Fruit fly (Drosophila melanogaster) whole organism, embryonic: ENCODE measurements around the gene Asator.

Experiments
- Adf1 ChIP-seq: fragments of 200-800 bp; sonication (Bioruptor generic); IDR thresholded peaks from 2 replicates; pipeline ENCODE4 v1.3.6; 2022; ENCODE audit warnings: missing biosample characterization, missing genetic modification characterization
- Atf6 ChIP-seq: fragments of 200-800 bp; sonication (Bioruptor generic); IDR thresholded peaks from 2 replicates; pipeline ENCODE4 v1.3.6; 2022; ENCODE audit warnings: missing biosample characterization, missing genetic modification characterization
- Awh ChIP-seq: fragments of 200-800 bp; sonication (Bioruptor generic); IDR thresholded peaks from 2 replicates; pipeline ENCODE4, ENCODE4 v1.3.6; 2022; ENCODE audit warnings: missing biosample characterization, missing genetic modification characterization
- C15 ChIP-seq: fragments of 200-800 bp; sonication (Bioruptor generic); IDR thresholded peaks from 3 replicates; pipeline ENCODE4 v1.3.6; 2022; ENCODE audit warnings: missing biosample characterization, missing genetic modification characterization
- CG11723 ChIP-seq: fragments of 200-800 bp; sonication (Bioruptor generic); optimal IDR thresholded peaks from 2 replicates; lab custom pipeline; 2017; ENCODE audit warnings: missing biosample characterization, mild to moderate bottlenecking, missing genetic modification characterization
- CG12219 ChIP-seq: fragments of 200-800 bp; sonication (Bioruptor generic); optimal IDR thresholded peaks from 3 replicates; lab custom pipeline; 2018; ENCODE audit warnings: missing biosample characterization, mild to moderate bottlenecking, missing genetic modification characterization
- CG12236 ChIP-seq: fragments of 200-800 bp; sonication (Bioruptor generic); optimal IDR thresholded peaks from 2 replicates; lab custom pipeline; 2016; ENCODE audit warnings: missing biosample characterization, missing genetic modification characterization
- CG12769 ChIP-seq: fragments of 200-800 bp; sonication (Bioruptor generic); optimal IDR thresholded peaks from 2 replicates; lab custom pipeline; 2019; ENCODE audit warnings: missing biosample characterization, mild to moderate bottlenecking, missing genetic modification characterization, moderate library complexity
- CG13287 ChIP-seq: fragments of 200-800 bp; sonication (Bioruptor generic); IDR thresholded peaks from 2 replicates; pipeline ENCODE4 v1.3.6; 2022; ENCODE audit warnings: missing biosample characterization, missing genetic modification characterization; ENCODE audit not compliant: partially characterized antibody
- CG13296 ChIP-seq: fragments of 200-800 bp; sonication (Bioruptor generic); optimal IDR thresholded peaks from 3 replicates; lab custom pipeline; 2018; ENCODE audit warnings: missing biosample characterization, mild to moderate bottlenecking, missing genetic modification characterization
- CG14441 ChIP-seq: fragments of 200-800 bp; sonication (Bioruptor generic); IDR thresholded peaks from 2 replicates; pipeline ENCODE4 v1.3.6; 2022; ENCODE audit warnings: missing biosample characterization, missing genetic modification characterization
- CG14965 ChIP-seq: fragments of 200-800 bp; sonication (Bioruptor generic); optimal IDR thresholded peaks from 2 replicates; lab custom pipeline; 2016; ENCODE audit warnings: missing biosample characterization, missing genetic modification characterization, borderline replicate concordance
- CG30403 ChIP-seq: fragments of 200-800 bp; sonication (Bioruptor generic); optimal IDR thresholded peaks from 3 replicates; lab custom pipeline; 2016; ENCODE audit warnings: missing biosample characterization, missing genetic modification characterization
- CG31365 ChIP-seq: fragments of 200-800 bp; sonication (Bioruptor generic); optimal IDR thresholded peaks from 2 replicates; lab custom pipeline; 2018; ENCODE audit warnings: missing biosample characterization, mild to moderate bottlenecking, missing genetic modification characterization
- CG3163 ChIP-seq: fragments of 200-800 bp; sonication (Bioruptor generic); optimal IDR thresholded peaks from 3 replicates; lab custom pipeline; 2016; ENCODE audit warnings: missing biosample characterization, missing genetic modification characterization
- CG3847 ChIP-seq: fragments of 200-800 bp; sonication (Bioruptor generic); IDR thresholded peaks from 2 replicates; pipeline ENCODE4 v1.3.6; 2022; ENCODE audit warnings: missing biosample characterization, missing genetic modification characterization
- CG4820 ChIP-seq: fragments of 200-800 bp; sonication (Bioruptor generic); optimal IDR thresholded peaks from 3 replicates; lab custom pipeline; 2016; ENCODE audit warnings: missing biosample characterization, missing genetic modification characterization
- CG6654 ChIP-seq: fragments of 200-800 bp; sonication (Bioruptor generic); optimal IDR thresholded peaks from 2 replicates; lab custom pipeline; 2017; ENCODE audit warnings: missing biosample characterization, mild to moderate bottlenecking, missing genetic modification characterization
- CG6854 ChIP-seq: fragments of 200-800 bp; sonication (Bioruptor generic); optimal IDR thresholded peaks from 3 replicates; lab custom pipeline; 2017; ENCODE audit warnings: missing biosample characterization, mild to moderate bottlenecking, missing genetic modification characterization
- CG7372 ChIP-seq: fragments of 200-800 bp; sonication (Bioruptor generic); IDR thresholded peaks from 2 replicates; pipeline ENCODE4 v1.3.6; 2022; ENCODE audit warnings: missing biosample characterization, missing genetic modification characterization
- CG8290 ChIP-seq, 3 experiments: fragments of 200-800 bp; sonication (Bioruptor generic); optimal IDR thresholded peaks; 2 replicates each; lab custom pipeline; 2016 to 2019; ENCODE audit warnings: missing biosample characterization in 3 of 3, missing genetic modification characterization in 3 of 3, mild to moderate bottlenecking in 2 of 3, moderate library complexity in 1 of 3
- CG9437 ChIP-seq: fragments of 200-800 bp; sonication (Bioruptor generic); optimal IDR thresholded peaks from 2 replicates; lab custom pipeline; 2018; ENCODE audit warnings: missing biosample characterization, mild to moderate bottlenecking, missing genetic modification characterization
- CG9932 ChIP-seq: fragments of 200-800 bp; sonication (Bioruptor generic); IDR thresholded peaks from 2 replicates; pipeline ENCODE4 v1.3.6; 2022; ENCODE audit warnings: missing biosample characterization, missing genetic modification characterization
- CHES-1-like ChIP-seq: fragments of 200-800 bp; sonication (Bioruptor generic); optimal IDR thresholded peaks from 2 replicates; lab custom pipeline; 2016; ENCODE audit warnings: missing biosample characterization, missing genetic modification characterization
- CTCF ChIP-seq: fragments of 200-800 bp; sonication (Bioruptor generic); optimal IDR thresholded peaks from 2 replicates; lab custom pipeline; 2017; ENCODE audit warnings: missing biosample characterization, mild to moderate bottlenecking, missing genetic modification characterization, moderate library complexity
- D19B ChIP-seq: fragments of 200-800 bp; sonication (Bioruptor generic); optimal IDR thresholded peaks from 2 replicates; lab custom pipeline; 2017; ENCODE audit warnings: missing biosample characterization, mild to moderate bottlenecking, missing genetic modification characterization
- Dbx ChIP-seq: fragments of 200-800 bp; sonication (Bioruptor generic); IDR thresholded peaks from 3 replicates; pipeline ENCODE4 v1.3.6; 2022; ENCODE audit warnings: missing biosample characterization, missing genetic modification characterization
- Dfd ChIP-seq, 2 experiments: fragments of >200 bp; optimal IDR thresholded peaks; 2 replicates each; lab custom pipeline; 2017; ENCODE audit warnings: missing biosample characterization in 2 of 2, missing genetic modification characterization in 2 of 2
- E2f2 ChIP-seq: fragments of 200-800 bp; sonication (Bioruptor generic); IDR thresholded peaks from 2 replicates; pipeline ENCODE4 v1.3.6; 2022; ENCODE audit warnings: missing biosample characterization, missing genetic modification characterization
- Gsc ChIP-seq: fragments of 200-800 bp; sonication (Bioruptor generic); IDR thresholded peaks from 2 replicates; pipeline ENCODE4 v1.3.6; 2022; ENCODE audit warnings: missing biosample characterization, missing genetic modification characterization
- HHEX ChIP-seq: fragments of 200-800 bp; sonication (Bioruptor generic); optimal IDR thresholded peaks from 3 replicates; lab custom pipeline; 2017; ENCODE audit warnings: missing biosample characterization, mild to moderate bottlenecking, missing genetic modification characterization, missing genetic modification reagents
- Hmr ChIP-seq: fragments of 200-800 bp; sonication (Bioruptor generic); optimal IDR thresholded peaks from 3 replicates; lab custom pipeline; 2017; ENCODE audit warnings: mild to moderate bottlenecking, missing biosample characterization, missing genetic modification reagents, missing genetic modification characterization
- Hr39 ChIP-seq: fragments of >200 bp; optimal IDR thresholded peaks from 2 replicates; lab custom pipeline; 2017
- Nf-YC ChIP-seq: fragments of 200-800 bp; optimal IDR thresholded peaks from 3 replicates; lab custom pipeline; 2019; ENCODE audit warnings: missing biosample characterization, mild to moderate bottlenecking, missing genetic modification characterization, moderate library complexity
- Rfx ChIP-seq: fragments of 200-800 bp; sonication (Bioruptor generic); IDR thresholded peaks from 2 replicates; pipeline ENCODE4 v1.3.6; 2022; ENCODE audit warnings: missing biosample characterization, missing genetic modification characterization
- YL-1 ChIP-seq: fragments of 200-800 bp; sonication (Bioruptor generic); optimal IDR thresholded peaks from 3 replicates; lab custom pipeline; 2017; ENCODE audit warnings: missing biosample characterization, mild to moderate bottlenecking, missing genetic modification characterization
- abd-A ChIP-seq: fragments of 200-800 bp; sonication (Bioruptor generic); optimal IDR thresholded peaks from 3 replicates; lab custom pipeline; 2019; ENCODE audit warnings: missing biosample characterization, mild to moderate bottlenecking, missing genetic modification characterization, moderate library complexity
- bowl ChIP-seq: fragments of 200-800 bp; sonication (Bioruptor generic); IDR thresholded peaks from 2 replicates; pipeline ENCODE4 v1.3.6; 2022; ENCODE audit warnings: missing biosample characterization, missing genetic modification characterization
- chn ChIP-seq: fragments of 200-800 bp; sonication (Bioruptor generic); optimal IDR thresholded peaks from 2 replicates; lab custom pipeline; 2016; ENCODE audit warnings: missing biosample characterization, missing genetic modification characterization
- ci ChIP-seq: fragments of 200-800 bp; sonication (Bioruptor generic); IDR thresholded peaks from 3 replicates; pipeline ENCODE4 v1.3.6; 2022; ENCODE audit warnings: missing biosample characterization, missing genetic modification characterization
- danr ChIP-seq: fragments of 200-800 bp; sonication (Bioruptor generic); IDR thresholded peaks from 2 replicates; pipeline ENCODE4 v1.3.6; 2022; ENCODE audit warnings: missing biosample characterization, missing genetic modification characterization
- dati ChIP-seq: fragments of 200-800 bp; sonication (Bioruptor generic); IDR thresholded peaks from 2 replicates; pipeline ENCODE4 v1.3.6; 2022; ENCODE audit warnings: missing biosample characterization, missing genetic modification characterization
- jumu ChIP-seq: fragments of 200-800 bp; sonication (Bioruptor generic); optimal IDR thresholded peaks from 3 replicates; lab custom pipeline; 2016; ENCODE audit warnings: missing biosample characterization, missing genetic modification characterization
- lbe ChIP-seq: fragments of 200-800 bp; sonication (Bioruptor generic); optimal IDR thresholded peaks from 2 replicates; lab custom pipeline; 2016; ENCODE audit warnings: missing biosample characterization, mild to moderate bottlenecking, missing genetic modification characterization
- p53 ChIP-seq: fragments of 200-800 bp; sonication (Bioruptor generic); optimal IDR thresholded peaks from 2 replicates; lab custom pipeline; 2016; ENCODE audit warnings: missing biosample characterization, missing genetic modification characterization
- pfk ChIP-seq: fragments of 200-800 bp; sonication (Bioruptor generic); optimal IDR thresholded peaks from 2 replicates; lab custom pipeline; 2018; ENCODE audit warnings: missing biosample characterization, mild to moderate bottlenecking, missing genetic modification characterization, moderate library complexity
- pzg ChIP-seq: fragments of 200-800 bp; sonication (Bioruptor generic); optimal IDR thresholded peaks from 3 replicates; lab custom pipeline; 2018; ENCODE audit warnings: missing biosample characterization, mild to moderate bottlenecking, missing genetic modification characterization, moderate library complexity
- shn ChIP-seq: fragments of 200-800 bp; sonication (Bioruptor generic); optimal IDR thresholded peaks from 3 replicates; lab custom pipeline; 2016; ENCODE audit warnings: missing biosample characterization, missing genetic modification characterization
- slou ChIP-seq: fragments of 200-800 bp; sonication (Bioruptor generic); optimal IDR thresholded peaks from 3 replicates; lab custom pipeline; 2016; ENCODE audit warnings: missing biosample characterization, missing genetic modification characterization
- tgo ChIP-seq: fragments of 200-800 bp; sonication (Bioruptor generic); IDR thresholded peaks from 3 replicates; pipeline ENCODE4 v1.3.6; 2022; ENCODE audit warnings: missing biosample characterization, missing genetic modification characterization
- yki ChIP-seq: fragments of >200 bp; optimal IDR thresholded peaks from 3 replicates; lab custom pipeline; 2018
- z ChIP-seq: fragments of 200-800 bp; sonication (Bioruptor generic); IDR thresholded peaks from 3 replicates; pipeline ENCODE4 v1.3.6; 2022; ENCODE audit warnings: missing biosample characterization, missing genetic modification characterization
- zen ChIP-seq: fragments of 200-800 bp; sonication (Bioruptor generic); optimal IDR thresholded peaks from 3 replicates; lab custom pipeline; 2018; ENCODE audit warnings: missing biosample characterization, mild to moderate bottlenecking, missing genetic modification characterization, moderate library complexity

The Asator gene

dm6 chr4:501479-501993 lies 12.7 kb upstream of the Asator start, which contains the start of gene zfh2:
TSS of gene zfh2 (plus strand) at chr4:501810.
- TF ChIP-seq CTCF (GFP tag; lab: Kevin White, UChicago) (no peak), slou (GFP tag; lab: Kevin White, UChicago) (no peak), yki (lab: Kevin White, UChicago) (peak; percentile 80), CG13296 (GFP tag; lab: Kevin White, UChicago) (peak; percentile 28), CG31365 (tag; lab: Kevin White, UChicago) (no peak), CG13287 (GFP tag; lab: Robert Waterston, UW) (peak; percentile 50; the same call in 1 of the 2 replicates), Nf-YC (tag; lab: Kevin White, UChicago) (peak; percentile 96), CG12236 (no peak), YL-1 (no peak), CG9932 (GFP tag; lab: Robert Waterston, UW) (no peak), shn (GFP tag; lab: Kevin White, UChicago) (no peak), Gsc (GFP tag; lab: Robert Waterston, UW) (no peak), Dfd (GFP tag; optimal IDR thresholded peaks at IDR 0.05; lab: Kevin White, UChicago) (no peak), jumu (GFP tag; lab: Kevin White, UChicago) (no peak), abd-A (tag; lab: Kevin White, UChicago) (peak; percentile 100), Rfx (GFP tag; lab: Robert Waterston, UW) (no peak), Hr39 (lab: Kevin White, UChicago) (no peak), zen (tag; lab: Kevin White, UChicago) (peak; percentile 97), danr (no peak), CG30403 (GFP tag; lab: Kevin White, UChicago) (no peak), CG12219 (peak; percentile 11), CG3163 (GFP tag; lab: Kevin White, UChicago) (peak; percentile 82), CG6854 (GFP tag; lab: Kevin White, UChicago) (no peak), CG6654 (GFP tag; lab: Kevin White, UChicago) (no peak), Dbx (peak; percentile 44; the same call in 1 of the 3 replicates), bowl (peak; percentile 16; the same call in 1 of the 2 replicates), lbe (GFP tag; lab: Kevin White, UChicago) (peak; percentile 61), dati (GFP tag; lab: Robert Waterston, UW) (no peak), CG3847 (GFP tag; lab: Robert Waterston, UW) (no peak), C15 (GFP tag; lab: Robert Waterston, UW) (no peak), chn (no peak), E2f2 (GFP tag; lab: Robert Waterston, UW) (no peak), CG9437 (peak; percentile 85), z (GFP tag; lab: Robert Waterston, UW) (peak; percentile 81), Hmr (GFP tag; lab: Kevin White, UChicago) (peak; percentile 26), pzg (GFP tag; lab: Kevin White, UChicago) (no peak), CG7372 (GFP tag; lab: Robert Waterston, UW) (no peak), pfk (peak; percentile 53), CHES-1-like (GFP tag; lab: Kevin White, UChicago) (no peak), p53 (GFP tag; lab: Kevin White, UChicago) (no peak), CG11723 (GFP tag; lab: Kevin White, UChicago) (no peak), CG14965 (GFP tag; lab: Kevin White, UChicago) (no peak), Adf1 (GFP tag; lab: Robert Waterston, UW) (no peak; the same call in 1 of the 2 replicates), CG12769 (tag; lab: Kevin White, UChicago) (no peak), Atf6 (GFP tag; lab: Robert Waterston, UW) (0 out of 2 replicates have a peak, but pooled peaks have one; percentile 50), ci (GFP tag; lab: Robert Waterston, UW) (peak; percentile 69; the same call in 2 of the 3 replicates), D19B (GFP tag; lab: Kevin White, UChicago) (no peak), CG14441 (no peak), Awh (GFP tag; lab: Robert Waterston, UW) (peak; percentile 52; the same call in 1 of the 2 replicates), CG4820 (GFP tag; lab: Kevin White, UChicago) (no peak), CG8290 (GFP tag; optimal IDR thresholded peaks at IDR 0.05; lab: Kevin White, UChicago) (no peak), CG8290 (tag; optimal IDR thresholded peaks at IDR 0.05; lab: Kevin White, UChicago) (no peak), tgo (no peak), HHEX (GFP tag; lab: Kevin White, UChicago) (no peak)
